Fruit fly (Drosophila melanogaster) whole organism, embryonic: ENCODE measurements around the gene CG7298.
A peak's percentile ranks its signal among the peaks of the same experiment; 100 is the strongest.

ENCODE experiments used
- Ada2b ChIP-seq: fragments of 200-800 bp; sonication (Bioruptor generic); IDR thresholded peaks from 2 replicates; pipeline ENCODE4 v1.3.6; 2022; ENCODE audit warnings: missing biosample characterization, missing genetic modification characterization
- Awh ChIP-seq: fragments of 200-800 bp; sonication (Bioruptor generic); IDR thresholded peaks from 2 replicates; pipeline ENCODE4, ENCODE4 v1.3.6; 2022; ENCODE audit warnings: missing biosample characterization, missing genetic modification characterization
- B-H2 ChIP-seq: fragments of 200-800 bp; sonication (Bioruptor generic); optimal IDR thresholded peaks from 2 replicates; lab custom pipeline; 2018; ENCODE audit warnings: missing biosample characterization, mild to moderate bottlenecking, missing genetic modification characterization
- Bteb2 ChIP-seq: fragments of 200-800 bp; sonication (Bioruptor generic); optimal IDR thresholded peaks from 2 replicates; lab custom pipeline; 2016; ENCODE audit warnings: missing biosample characterization, missing genetic modification characterization
- CG11398 ChIP-seq: fragments of 200-800 bp; sonication (Bioruptor generic); optimal IDR thresholded peaks from 2 replicates; lab custom pipeline; 2016; ENCODE audit warnings: missing biosample characterization, missing genetic modification characterization
- CG12391 ChIP-seq: fragments of 200-800 bp; sonication (Bioruptor generic); optimal IDR thresholded peaks from 3 replicates; lab custom pipeline; 2018; ENCODE audit warnings: missing biosample characterization, mild to moderate bottlenecking, missing genetic modification characterization, moderate library complexity
- CG13775 ChIP-seq: fragments of 200-800 bp; sonication (Bioruptor generic); optimal IDR thresholded peaks from 3 replicates; lab custom pipeline; 2017; ENCODE audit warnings: missing biosample characterization, mild to moderate bottlenecking, missing genetic modification characterization
- CG14667 ChIP-seq: fragments of 200-800 bp; sonication (Bioruptor generic); IDR thresholded peaks from 2 replicates; pipeline ENCODE4 v1.3.6; 2022; ENCODE audit warnings: missing biosample characterization, missing genetic modification characterization
- CG14965 ChIP-seq: fragments of 200-800 bp; sonication (Bioruptor generic); optimal IDR thresholded peaks from 2 replicates; lab custom pipeline; 2016; ENCODE audit warnings: missing biosample characterization, missing genetic modification characterization, borderline replicate concordance
- CG1603 ChIP-seq: fragments of 200-800 bp; sonication (Bioruptor generic); optimal IDR thresholded peaks from 2 replicates; lab custom pipeline; 2019; ENCODE audit warnings: missing biosample characterization, mild to moderate bottlenecking, missing genetic modification characterization, moderate library complexity
- CG18599 ChIP-seq: fragments of 200-800 bp; sonication (Bioruptor generic); optimal IDR thresholded peaks from 3 replicates; lab custom pipeline; 2017; ENCODE audit warnings: missing biosample characterization, missing genetic modification characterization, mild to moderate bottlenecking, moderate library complexity, missing genetic modification reagents
- CG2712 ChIP-seq: fragments of 200-800 bp; optimal IDR thresholded peaks from 3 replicates; lab custom pipeline; 2019; ENCODE audit warnings: missing biosample characterization, mild to moderate bottlenecking, missing genetic modification characterization, moderate library complexity
- CG30403 ChIP-seq: fragments of 200-800 bp; sonication (Bioruptor generic); optimal IDR thresholded peaks from 3 replicates; lab custom pipeline; 2016; ENCODE audit warnings: missing biosample characterization, missing genetic modification characterization
- CG3163 ChIP-seq: fragments of 200-800 bp; sonication (Bioruptor generic); optimal IDR thresholded peaks from 3 replicates; lab custom pipeline; 2016; ENCODE audit warnings: missing biosample characterization, missing genetic modification characterization
- CG3995 ChIP-seq: fragments of 200-800 bp; sonication (Bioruptor generic); optimal IDR thresholded peaks from 3 replicates; lab custom pipeline; 2016; ENCODE audit warnings: missing biosample characterization, missing genetic modification characterization
- CG4282 ChIP-seq: fragments of 200-800 bp; sonication (Bioruptor generic); optimal IDR thresholded peaks from 2 replicates; lab custom pipeline; 2016; ENCODE audit warnings: missing biosample characterization, missing genetic modification characterization
- CG9609 ChIP-seq: fragments of 200-800 bp; sonication (Bioruptor generic); optimal IDR thresholded peaks from 3 replicates; lab custom pipeline; 2016; ENCODE audit warnings: missing biosample characterization, missing genetic modification characterization
- CG9727 ChIP-seq: fragments of 200-800 bp; sonication (Bioruptor generic); optimal IDR thresholded peaks from 3 replicates; lab custom pipeline; 2017; ENCODE audit warnings: missing biosample characterization, mild to moderate bottlenecking, missing genetic modification characterization
- Dad ChIP-seq: fragments of 200-800 bp; sonication (Bioruptor generic); optimal IDR thresholded peaks from 3 replicates; lab custom pipeline; 2016; ENCODE audit warnings: missing biosample characterization, missing genetic modification characterization
- ERR ChIP-seq: fragments of 200-800 bp; sonication (Bioruptor generic); optimal IDR thresholded peaks from 2 replicates; lab custom pipeline; 2016; ENCODE audit warnings: missing biosample characterization, missing genetic modification characterization
- Gug ChIP-seq: fragments of 200-800 bp; sonication (Bioruptor generic); IDR thresholded peaks from 4 replicates; pipeline ENCODE4 v1.3.6; 2022; ENCODE audit warnings: missing biosample characterization, missing genetic modification characterization
- HLHmδ ChIP-seq: fragments of 200-800 bp; sonication (Bioruptor generic); optimal IDR thresholded peaks from 2 replicates; lab custom pipeline; 2018; ENCODE audit warnings: missing biosample characterization, mild to moderate bottlenecking, missing genetic modification characterization, moderate library complexity
- Hey ChIP-seq: fragments of 200-800 bp; sonication (Bioruptor generic); optimal IDR thresholded peaks from 3 replicates; lab custom pipeline; 2018; ENCODE audit warnings: missing biosample characterization, mild to moderate bottlenecking, missing genetic modification characterization
- Hmr ChIP-seq: fragments of 200-800 bp; sonication (Bioruptor generic); optimal IDR thresholded peaks from 3 replicates; lab custom pipeline; 2017; ENCODE audit warnings: mild to moderate bottlenecking, missing biosample characterization, missing genetic modification reagents, missing genetic modification characterization
- Hr3 ChIP-seq: fragments of 200-800 bp; sonication (Bioruptor generic); optimal IDR thresholded peaks from 3 replicates; lab custom pipeline; 2016; ENCODE audit warnings: missing biosample characterization, missing genetic modification characterization
- NC2α ChIP-seq: fragments of 200-800 bp; sonication (Bioruptor generic); optimal IDR thresholded peaks from 2 replicates; lab custom pipeline; 2016; ENCODE audit warnings: missing biosample characterization, missing genetic modification characterization
- Nf-YC ChIP-seq: fragments of 200-800 bp; optimal IDR thresholded peaks from 3 replicates; lab custom pipeline; 2019; ENCODE audit warnings: missing biosample characterization, mild to moderate bottlenecking, missing genetic modification characterization, moderate library complexity
- Ptx1 ChIP-seq: fragments of 200-800 bp; sonication (Bioruptor generic); IDR thresholded peaks from 2 replicates; pipeline ENCODE4 v1.3.6; 2022; ENCODE audit warnings: missing biosample characterization, missing genetic modification characterization
- Six4 ChIP-seq: fragments of 200-800 bp; sonication (Bioruptor generic); optimal IDR thresholded peaks from 2 replicates; lab custom pipeline; 2016; ENCODE audit warnings: missing biosample characterization, missing genetic modification characterization
- Vsx1 ChIP-seq: fragments of 200-800 bp; sonication (Bioruptor generic); optimal IDR thresholded peaks from 2 replicates; lab custom pipeline; 2017; ENCODE audit warnings: missing biosample characterization, mild to moderate bottlenecking, missing genetic modification characterization, missing genetic modification reagents
- YL-1 ChIP-seq: fragments of 200-800 bp; sonication (Bioruptor generic); optimal IDR thresholded peaks from 3 replicates; lab custom pipeline; 2017; ENCODE audit warnings: missing biosample characterization, mild to moderate bottlenecking, missing genetic modification characterization
- ac ChIP-seq: fragments of 200-800 bp; sonication (Bioruptor generic); optimal IDR thresholded peaks from 3 replicates; lab custom pipeline; 2017; ENCODE audit warnings: missing biosample characterization, mild to moderate bottlenecking, missing genetic modification characterization
- amos ChIP-seq: fragments of 200-800 bp; sonication (Bioruptor generic); IDR thresholded peaks from 2 replicates; pipeline ENCODE4 v1.3.6; 2022; ENCODE audit warnings: missing biosample characterization, missing genetic modification characterization; ENCODE audit not compliant: partially characterized antibody
- ara ChIP-seq: fragments of 200-800 bp; sonication (Bioruptor generic); IDR thresholded peaks from 2 replicates; pipeline ENCODE4 v1.3.6; 2022; ENCODE audit warnings: missing biosample characterization, missing genetic modification characterization
- bowl ChIP-seq: fragments of 200-800 bp; sonication (Bioruptor generic); IDR thresholded peaks from 2 replicates; pipeline ENCODE4 v1.3.6; 2022; ENCODE audit warnings: missing biosample characterization, missing genetic modification characterization
- cas ChIP-seq: fragments of 200-800 bp; sonication (Bioruptor generic); IDR thresholded peaks from 2 replicates; pipeline ENCODE4 v1.3.6; 2022; ENCODE audit warnings: missing biosample characterization, missing genetic modification characterization
- chif ChIP-seq, 2 experiments: fragments of 200-800 bp; sonication (Bioruptor generic); optimal IDR thresholded peaks; 3 replicates each; lab custom pipeline; 2016; ENCODE audit warnings: missing biosample characterization in 2 of 2, missing genetic modification characterization in 2 of 2
- chn ChIP-seq: fragments of 200-800 bp; sonication (Bioruptor generic); optimal IDR thresholded peaks from 2 replicates; lab custom pipeline; 2016; ENCODE audit warnings: missing biosample characterization, missing genetic modification characterization
- ci ChIP-seq: fragments of 200-800 bp; sonication (Bioruptor generic); IDR thresholded peaks from 3 replicates; pipeline ENCODE4 v1.3.6; 2022; ENCODE audit warnings: missing biosample characterization, missing genetic modification characterization
- dan ChIP-seq: fragments of 200-800 bp; sonication (Bioruptor generic); IDR thresholded peaks from 2 replicates; pipeline ENCODE4 v1.3.6; 2022; ENCODE audit warnings: missing biosample characterization, missing genetic modification characterization
- gt ChIP-seq: fragments of 200-800 bp; sonication (Bioruptor generic); IDR thresholded peaks from 2 replicates; pipeline ENCODE4 v1.3.6; 2022; ENCODE audit warnings: missing biosample characterization, missing genetic modification characterization
- lov ChIP-seq, 2 experiments: fragments of 200-800 bp in 1 of 2; fragments of >200 bp in 1 of 2; sonication (Bioruptor generic) in 1 of 2; IDR thresholded peaks in 1 of 2; optimal IDR thresholded peaks in 1 of 2; 2 replicates in 1 of 2; 3 replicates in 1 of 2; pipeline versions ENCODE4 v1.3.6 to Lab custom; 2017 to 2022; ENCODE audit warnings: missing biosample characterization in 1 of 2, missing genetic modification characterization in 1 of 2
- luna ChIP-seq: fragments of 200-800 bp; sonication (Bioruptor generic); optimal IDR thresholded peaks from 2 replicates; lab custom pipeline; 2016; ENCODE audit warnings: missing biosample characterization, missing genetic modification characterization
- nerfin-1 ChIP-seq: fragments of 200-800 bp; sonication (Bioruptor generic); optimal IDR thresholded peaks from 3 replicates; lab custom pipeline; 2019; ENCODE audit warnings: missing biosample characterization, mild to moderate bottlenecking, missing genetic modification characterization, moderate library complexity
- pita ChIP-seq: fragments of 200-800 bp; sonication (Bioruptor generic); optimal IDR thresholded peaks from 2 replicates; lab custom pipeline; 2017; ENCODE audit warnings: missing biosample characterization, mild to moderate bottlenecking, missing genetic modification characterization
- schlank ChIP-seq: fragments of 200-800 bp; sonication (Bioruptor generic); optimal IDR thresholded peaks from 2 replicates; lab custom pipeline; 2018; ENCODE audit warnings: missing biosample characterization, mild to moderate bottlenecking, missing genetic modification characterization
- slp2 ChIP-seq: fragments of 200-800 bp; sonication (Bioruptor generic); optimal IDR thresholded peaks from 2 replicates; lab custom pipeline; 2016; ENCODE audit warnings: missing biosample characterization, missing genetic modification characterization
- ssp ChIP-seq: fragments of 200-800 bp; sonication (Bioruptor generic); IDR thresholded peaks from 2 replicates; pipeline ENCODE4 v1.3.6; 2022; ENCODE audit warnings: missing biosample characterization, missing genetic modification characterization
- toy ChIP-seq: fragments of 200-800 bp; sonication (Bioruptor generic); IDR thresholded peaks from 2 replicates; pipeline ENCODE4 v1.3.6; 2022; ENCODE audit warnings: missing biosample characterization, missing genetic modification characterization
- twi ChIP-seq: fragments of 200-800 bp; optimal IDR thresholded peaks from 2 replicates; lab custom pipeline; 2019; ENCODE audit warnings: missing biosample characterization, mild to moderate bottlenecking, missing genetic modification characterization, moderate library complexity
- unpg ChIP-seq: fragments of 200-800 bp; sonication (Bioruptor generic); optimal IDR thresholded peaks from 3 replicates; lab custom pipeline; 2018; ENCODE audit warnings: missing biosample characterization, mild to moderate bottlenecking, missing genetic modification characterization, moderate library complexity

CG7298 gene

dm6 chr3L:20194731-20195130 lies 8.8 kb downstream of the CG7298 start (continued):
- no peak for TF ChIP-seq ERR (GFP tag; lab: Kevin White, UChicago)
- no peak for TF ChIP-seq ssp (GFP tag; lab: Robert Waterston, UW)
- no peak for TF ChIP-seq pita
- TF ChIP-seq ara (GFP tag; lab: Robert Waterston, UW) = peak; percentile 26; the same call in 1 of the 2 replicates
- TF ChIP-seq CG9609 = no peak
- TF ChIP-seq ac = no peak
- no peak for TF ChIP-seq bowl (GFP tag; lab: Robert Waterston, UW)
- TF ChIP-seq chif (GFP tag; optimal IDR thresholded peaks at IDR 0.05; lab: Kevin White, UChicago) = peak; percentile 13 to 16
- TF ChIP-seq CG14667 (GFP tag; lab: Robert Waterston, UW) = 0 out of 2 replicates have a peak, but pooled peaks have one; percentile 22
- peak; percentile 40 for TF ChIP-seq CG18599
- no peak for TF ChIP-seq twi (tag; lab: Kevin White, UChicago)
- peak; percentile 31 for TF ChIP-seq CG2712 (tag; lab: Kevin White, UChicago)
- TF ChIP-seq dan (GFP tag; lab: Robert Waterston, UW) = no peak
- no peak for TF ChIP-seq nerfin-1 (tag; lab: Kevin White, UChicago)
- TF ChIP-seq Hey (tag; lab: Kevin White, UChicago) = no peak
- peak; percentile 43; the same call in 1 of the 2 replicates for TF ChIP-seq Ptx1 (GFP tag; lab: Robert Waterston, UW)
- no peak for TF ChIP-seq gt
- no peak for TF ChIP-seq YL-1
- no peak for TF ChIP-seq cas
- peak; percentile 57 for TF ChIP-seq unpg (GFP tag; lab: Kevin White, UChicago)
- TF ChIP-seq NC2α = no peak
- TF ChIP-seq Ada2b (GFP tag; lab: Robert Waterston, UW) = peak; percentile 55
- no peak for TF ChIP-seq Six4 (GFP tag; lab: Kevin White, UChicago)
- TF ChIP-seq Awh (GFP tag; lab: Robert Waterston, UW) = no peak
- no peak for TF ChIP-seq amos (GFP tag; lab: Robert Waterston, UW)
- TF ChIP-seq CG3163 (GFP tag; lab: Kevin White, UChicago) = no peak
- peak; percentile 17 for TF ChIP-seq slp2 (GFP tag; lab: Kevin White, UChicago)
- TF ChIP-seq Vsx1 = peak; percentile 10
- peak; percentile 27 for TF ChIP-seq CG9727 (GFP tag; lab: Kevin White, UChicago)
- TF ChIP-seq Bteb2 = no peak
- no peak for TF ChIP-seq lov (optimal IDR thresholded peaks at IDR 0.05; lab: Kevin White, UChicago)
- 0 out of 3 replicates have a peak, but pooled peaks have one; percentile 17 for TF ChIP-seq lov (GFP tag; IDR thresholded peaks at IDR 0.05; lab: Robert Waterston, UW)
- TF ChIP-seq Hr3 (GFP tag; lab: Kevin White, UChicago) = no peak
- no peak for TF ChIP-seq CG4282
- TF ChIP-seq Gug = peak; percentile 16; the same call in 1 of the 4 replicates
- TF ChIP-seq ci (GFP tag; lab: Robert Waterston, UW) = 0 out of 3 replicates have a peak, but pooled peaks have one; percentile 29
- no peak for TF ChIP-seq luna
- TF ChIP-seq Hmr = peak; percentile 39
- peak; percentile 60 for TF ChIP-seq CG1603 (tag; lab: Kevin White, UChicago)
- TF ChIP-seq CG14965 = no peak
- no peak for TF ChIP-seq toy (GFP tag; lab: Robert Waterston, UW)
- peak; percentile 32 for TF ChIP-seq CG12391 (tag; lab: Kevin White, UChicago)
- no peak for TF ChIP-seq schlank (tag; lab: Kevin White, UChicago)
- TF ChIP-seq B-H2 (GFP tag; lab: Kevin White, UChicago) = no peak
- TF ChIP-seq CG13775 (GFP tag; lab: Kevin White, UChicago) = no peak
- no peak for TF ChIP-seq Nf-YC (tag; lab: Kevin White, UChicago)
- peak; percentile 39 for TF ChIP-seq CG30403
- peak; percentile 35 for TF ChIP-seq Dad
- peak; percentile 33 for TF ChIP-seq chn
- TF ChIP-seq CG3995 = no peak
- TF ChIP-seq HLHmδ (GFP tag; lab: Kevin White, UChicago) = no peak
- TF ChIP-seq CG11398 (GFP tag; lab: Kevin White, UChicago) = no peak
